Fruit fly (Drosophila melanogaster) whole organism: Measurements from ENCODE around the gene CG9926.

ENCODE experiments used
- EcR ChIP-seq, 2 experiments: fragments of >200 bp; optimal IDR thresholded peaks; 2 replicates each; lab custom pipeline; 2017; ENCODE audit warnings: missing biosample characterization in 2 of 2, missing genetic modification characterization in 2 of 2, missing genetic modification reagents in 2 of 2
- pan ChIP-seq: fragments of >200 bp; optimal IDR thresholded peaks from 2 replicates; lab custom pipeline; 2017
- usp ChIP-seq: fragments of >200 bp; optimal IDR thresholded peaks from 2 replicates; lab custom pipeline; 2017; ENCODE audit warnings: missing biosample characterization, missing genetic modification characterization, mixed read lengths

- no peak for TF ChIP-seq EcR (GFP tag; optimal IDR thresholded peaks at IDR 0.05; lab: Kevin White, UChicago)
- TF ChIP-seq pan = no peak
- no peak for TF ChIP-seq usp
These were observed 16.3 kb downstream of the CG9926 start for dm6 chr3R:13934618-13935017.
